Worm (Caenorhabditis elegans): ENCODE measurements around the gene prdx-3.

The prdx-3 gene

DNA sequence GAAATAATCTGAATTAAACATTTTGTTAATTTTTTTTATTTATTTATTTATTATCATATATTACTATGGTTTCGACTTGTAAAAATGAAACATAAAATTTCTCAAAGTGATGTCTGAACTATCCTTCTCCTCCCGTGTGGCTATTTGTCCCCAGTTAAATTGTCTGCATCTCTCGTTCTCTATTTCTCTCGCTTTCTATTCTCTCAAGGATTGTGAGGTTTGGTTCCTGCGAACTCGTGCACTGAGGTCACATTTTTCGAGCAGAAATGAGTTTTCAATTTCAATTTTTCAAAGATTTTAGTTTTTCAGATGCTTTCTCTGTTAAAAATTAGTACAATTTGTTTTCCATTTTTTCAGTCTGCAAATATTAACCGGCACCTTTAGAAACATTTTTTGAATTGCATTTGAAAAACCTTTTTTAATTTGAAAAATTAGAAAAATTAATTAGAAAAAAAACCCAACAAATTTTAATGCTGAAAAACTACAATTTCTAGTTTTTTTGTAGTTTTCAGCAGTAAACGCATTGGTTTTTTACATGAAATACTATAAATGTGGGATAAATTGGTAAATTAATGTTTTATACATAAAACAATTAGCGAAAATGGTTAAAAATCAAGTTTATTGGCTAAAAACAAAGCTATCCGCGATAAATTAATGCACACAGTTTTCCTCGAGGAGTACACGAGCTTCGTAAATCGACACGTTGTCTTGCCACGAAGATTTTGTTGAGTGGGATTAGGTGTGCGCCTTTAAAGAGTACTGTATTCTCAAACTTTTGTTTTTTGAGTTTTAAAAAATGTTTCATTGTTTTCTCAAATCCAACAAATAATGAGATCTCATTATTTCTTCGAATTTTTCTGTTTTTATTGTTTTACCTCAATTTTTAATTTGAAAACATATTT is 5.1 kb downstream of the prdx-3 start:
- no peak for TF ChIP-seq mxl-2 (GFP tag; conservative IDR thresholded peaks at IDR 0.05)
- no peak for TF ChIP-seq T20F7.1 (GFP tag; optimal IDR thresholded peaks at IDR 0.05)
- no peak for TF ChIP-seq daf-19 (GFP tag; conservative IDR thresholded peaks at IDR 0.05)
- no peak for TF ChIP-seq T26A8.4 (GFP tag; IDR thresholded peaks at IDR 0.05)
- no peak for TF ChIP-seq madf-5 (GFP tag; IDR thresholded peaks at IDR 0.05)
- TF ChIP-seq snpc-1.2 (GFP tag; IDR thresholded peaks at IDR 0.05): no peak
- no peak for TF ChIP-seq lin-15B (tag; optimal IDR thresholded peaks at IDR 0.05)
- TF ChIP-seq ceh-82 (tag; optimal IDR thresholded peaks at IDR 0.05): no peak
- TF ChIP-seq lsy-2 (tag; optimal IDR thresholded peaks at IDR 0.05): peak in 1 of 2 experiments; percentile 61
- TF ChIP-seq Y75B8A.6 (GFP tag; IDR thresholded peaks at IDR 0.05): no peak
- no peak for TF ChIP-seq cey-2 (tag; optimal IDR thresholded peaks at IDR 0.05; ENCODE audit: borderline replicate concordance, insufficient read depth)
- TF ChIP-seq mep-1 (tag; optimal IDR thresholded peaks at IDR 0.05): peak; percentile 23
- peak; percentile 81 for TF ChIP-seq dmd-6 (GFP tag; IDR thresholded peaks at IDR 0.05)
- TF ChIP-seq hif-1 (tag; optimal IDR thresholded peaks at IDR 0.05): no peak
- TF ChIP-seq hlh-30 (tag; optimal IDR thresholded peaks at IDR 0.05; ENCODE audit: insufficient read depth): peak; percentile 94
- TF ChIP-seq vab-7 (GFP tag; IDR thresholded peaks at IDR 0.05): no peak
- no peak for TF ChIP-seq spr-1 (tag; optimal IDR thresholded peaks at IDR 0.05)
- no peak for TF ChIP-seq jun-1 (tag; optimal IDR thresholded peaks at IDR 0.05)
- peak; percentile 90 for TF ChIP-seq aha-1 (tag)
- TF ChIP-seq sdz-12 (GFP tag; optimal IDR thresholded peaks at IDR 0.05): no peak
- no peak for TF ChIP-seq daf-16 (GFP tag; optimal IDR thresholded peaks at IDR 0.05)
- peak; percentile 25 for TF ChIP-seq daf-16 (tag; optimal IDR thresholded peaks at IDR 0.05)
- no peak for TF ChIP-seq skn-1 (tag; optimal IDR thresholded peaks at IDR 0.05)
- TF ChIP-seq lin-29 (GFP tag; IDR thresholded peaks at IDR 0.05): no peak
- TF ChIP-seq lin-38 (GFP tag; IDR thresholded peaks at IDR 0.05): 0 out of 2 replicates have a peak, but pooled peaks have one; percentile 9
- TF ChIP-seq snpc-4 (tag; optimal IDR thresholded peaks at IDR 0.05): no peak
- no peak for TF ChIP-seq php-3 (GFP tag; IDR thresholded peaks at IDR 0.05)
- TF ChIP-seq ceh-62 (tag; optimal IDR thresholded peaks at IDR 0.05): no peak
- TF ChIP-seq F49E8.2 (tag; optimal IDR thresholded peaks at IDR 0.05; ENCODE audit: borderline replicate concordance): no peak
- TF ChIP-seq nhr-76 (tag; optimal IDR thresholded peaks at IDR 0.05): no peak
- peak; percentile 28 for TF ChIP-seq unc-130 (GFP tag; optimal IDR thresholded peaks at IDR 0.05)
- no peak for TF ChIP-seq zip-11 (GFP tag; IDR thresholded peaks at IDR 0.05)
- no peak for TF ChIP-seq ctbp-1 (GFP tag; IDR thresholded peaks at IDR 0.05)
- no peak for TF ChIP-seq F10B5.3 (tag; optimal IDR thresholded peaks at IDR 0.05)
- peak; percentile 31 for TF ChIP-seq dve-1 (tag; optimal IDR thresholded peaks at IDR 0.05; ENCODE audit: insufficient read depth)
- TF ChIP-seq hlh-11 (tag; optimal IDR thresholded peaks at IDR 0.05): peak; percentile 58
- no peak for TF ChIP-seq Y5F2A.4 (GFP tag; optimal IDR thresholded peaks at IDR 0.05)
- TF ChIP-seq madf-9 (GFP tag; conservative IDR thresholded peaks at IDR 0.05): no peak
- no peak for TF ChIP-seq ceh-28 (tag; optimal IDR thresholded peaks at IDR 0.05)
- no peak for TF ChIP-seq unc-39 (tag; optimal IDR thresholded peaks at IDR 0.05)
- TF ChIP-seq Y105C5A.15 (GFP tag; IDR thresholded peaks at IDR 0.05): no peak
- TF ChIP-seq fos-1 (tag; optimal IDR thresholded peaks at IDR 0.05): no peak
- TF ChIP-seq zfp-3 (GFP tag; conservative IDR thresholded peaks at IDR 0.05): no peak
- 0 out of 2 replicates have a peak, but pooled peaks have one; percentile 10 for TF ChIP-seq tra-1 (GFP tag; IDR thresholded peaks at IDR 0.05)
- no peak for TF ChIP-seq mdt-29 (GFP tag; IDR thresholded peaks at IDR 0.05)
- no peak for TF ChIP-seq tag-97 (GFP tag; IDR thresholded peaks at IDR 0.05)
- TF ChIP-seq arid-1 (GFP tag; conservative IDR thresholded peaks at IDR 0.05): no peak
- no peak for TF ChIP-seq fkh-10 (GFP tag; optimal IDR thresholded peaks at IDR 0.05)
- no peak for TF ChIP-seq D1046.2 (GFP tag; IDR thresholded peaks at IDR 0.05)
- TF ChIP-seq Y48G9A.11 (GFP tag; IDR thresholded peaks at IDR 0.05): no peak

Measured in whole organism, L4 larva.